ENCODE assay signal across 4 fruit fly cellular contexts in the genomic region with DNA sequence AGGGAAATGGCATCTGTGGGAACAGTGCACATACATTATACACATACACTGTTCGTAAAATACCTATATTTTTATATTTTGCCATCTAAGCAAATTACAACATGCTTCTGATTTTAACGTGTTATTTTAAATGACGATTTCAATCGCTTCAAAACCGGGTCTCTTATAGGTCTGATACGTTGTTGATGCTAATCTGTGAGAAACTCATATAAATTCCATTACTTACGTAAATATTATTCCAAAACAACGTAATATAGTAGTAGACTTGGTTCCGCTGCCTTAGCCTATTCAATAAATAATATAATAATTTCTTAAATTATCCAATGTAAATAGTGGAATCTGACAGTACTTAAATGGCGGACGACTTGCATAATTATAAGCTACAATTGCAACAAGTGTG.
TF ChIP-seq lines count a peak whose summit lies in the region.

Gene Spf30 (plus strand): TSS at position 252 of the 400 bp plus-strand sequence.

- no peak for TF ChIP-seq CTCF in whole organism, embryonic (GFP tag; optimal IDR thresholded peaks at IDR 0.05; lab: Kevin White, UChicago)

TF ChIP-seq in whole organism, embryonic, 481 proteins besides CTCF, POLR2A, EP300 and RAD21 (continues in another document):
- no peak for TF ChIP-seq CG13624 (GFP tag; optimal IDR thresholded peaks at IDR 0.05; lab: Kevin White, UChicago)
- peak; percentile 100 for TF ChIP-seq CG1603 (tag; optimal IDR thresholded peaks at IDR 0.05; lab: Kevin White, UChicago)
- no peak for TF ChIP-seq tna (GFP tag; IDR thresholded peaks at IDR 0.05; lab: Robert Waterston, UW; ENCODE audit: partially characterized antibody)
- TF ChIP-seq CG30020 (tag; optimal IDR thresholded peaks at IDR 0.05; lab: Kevin White, UChicago): peak; percentile 100
- TF ChIP-seq Sry-δ (GFP tag; optimal IDR thresholded peaks at IDR 0.05; lab: Kevin White, UChicago): no peak
- no peak for TF ChIP-seq CG13123 (GFP tag; optimal IDR thresholded peaks at IDR 0.05; lab: Kevin White, UChicago)
- no peak for TF ChIP-seq CG6654 (GFP tag; optimal IDR thresholded peaks at IDR 0.05; lab: Kevin White, UChicago)
- TF ChIP-seq odd (GFP tag; optimal IDR thresholded peaks at IDR 0.05; lab: Kevin White, UChicago): no peak
- TF ChIP-seq dati (GFP tag; IDR thresholded peaks at IDR 0.05; lab: Robert Waterston, UW): no peak
- TF ChIP-seq Side (GFP tag; optimal IDR thresholded peaks at IDR 0.05; lab: Kevin White, UChicago): no peak
- TF ChIP-seq CG13424 (tag; optimal IDR thresholded peaks at IDR 0.05; lab: Kevin White, UChicago): no peak
- no peak for TF ChIP-seq Rx (GFP tag; IDR thresholded peaks at IDR 0.05; lab: Robert Waterston, UW)
- peak; percentile 60 for TF ChIP-seq CG8290 (GFP tag; optimal IDR thresholded peaks at IDR 0.05; lab: Kevin White, UChicago)
- peak; percentile 1 to 2 for TF ChIP-seq CG8290 (tag; optimal IDR thresholded peaks at IDR 0.05; lab: Kevin White, UChicago)
- no peak for TF ChIP-seq sr (GFP tag; IDR thresholded peaks at IDR 0.05; lab: Robert Waterston, UW)
- TF ChIP-seq gcm2 (GFP tag; optimal IDR thresholded peaks at IDR 0.05; lab: Kevin White, UChicago): no peak
- no peak for TF ChIP-seq CG17912 (GFP tag; optimal IDR thresholded peaks at IDR 0.05; lab: Kevin White, UChicago)
- no peak for TF ChIP-seq ind (GFP tag; optimal IDR thresholded peaks at IDR 0.05; lab: Kevin White, UChicago)
- TF ChIP-seq Opbp (GFP tag; IDR thresholded peaks at IDR 0.05; lab: Robert Waterston, UW; ENCODE audit: partially characterized antibody): no peak
- TF ChIP-seq pfk (GFP tag; optimal IDR thresholded peaks at IDR 0.05; lab: Kevin White, UChicago): peak; percentile 86
- no peak for TF ChIP-seq kni (GFP tag; optimal IDR thresholded peaks at IDR 0.05; lab: Kevin White, UChicago)
- TF ChIP-seq CG15269 (tag; optimal IDR thresholded peaks at IDR 0.05; lab: Kevin White, UChicago): no peak

TF ChIP-seq in whole organism, prepupa, 60 proteins besides CTCF, POLR2A, EP300 and RAD21:
- TF ChIP-seq Hr39 (GFP tag; optimal IDR thresholded peaks at IDR 0.05; lab: Kevin White, UChicago): peak; percentile 19
- TF ChIP-seq CG8319 (GFP tag; optimal IDR thresholded peaks at IDR 0.05; lab: Kevin White, UChicago): no peak

TF ChIP-seq in whole organism, pupa, 21 proteins besides CTCF, POLR2A, EP300 and RAD21:
- TF ChIP-seq D1 (tag; optimal IDR thresholded peaks at IDR 0.05; lab: Kevin White, UChicago): peak; percentile 10
- peak; percentile 22 for TF ChIP-seq CG14655 (GFP tag; optimal IDR thresholded peaks at IDR 0.05; lab: Kevin White, UChicago)
- peak; percentile 12 for TF ChIP-seq CG34367 (tag; optimal IDR thresholded peaks at IDR 0.05; lab: Kevin White, UChicago)
- no peak for TF ChIP-seq Snoo (tag; optimal IDR thresholded peaks at IDR 0.05; lab: Kevin White, UChicago)

TF ChIP-seq in whole organism, wandering third instar larva, 38 proteins besides CTCF, POLR2A, EP300 and RAD21:
- TF ChIP-seq N (GFP tag; optimal IDR thresholded peaks at IDR 0.05; lab: Kevin White, UChicago) (peak; percentile 67), woc (GFP tag; optimal IDR thresholded peaks at IDR 0.05; lab: Kevin White, UChicago) (peak; percentile 15), dmrt93B (GFP tag; optimal IDR thresholded peaks at IDR 0.05; lab: Kevin White, UChicago) (no peak), dl (GFP tag; optimal IDR thresholded peaks at IDR 0.05; lab: Kevin White, UChicago; ENCODE audit: insufficient read depth in 1 of 2, partially characterized antibody in 2 of 2) (no peak), Vsx2 (GFP tag; optimal IDR thresholded peaks at IDR 0.05; lab: Kevin White, UChicago; ENCODE audit: partially characterized antibody) (no peak), HLH106 (tag; optimal IDR thresholded peaks at IDR 0.05; lab: Kevin White, UChicago) (no peak)

Comparison
In these comparisons a context has a peak if more than half of its experiments do, and no peak if none do; other contexts are left out.
1. Of the 7 proteins assayed by ChIP-seq in both whole organism, embryonic and whole organism, prepupa: peak only in whole organism, embryonic: none; only in whole organism, prepupa: Hr39; in both: none; in neither: 6.